Worm (Caenorhabditis elegans) whole organism, young adult: ENCODE measurements around the gene R11.4.

ENCODE experiments used
- B0019.2 ChIP-seq: fragments of 200-800 bp; sonication (Bioruptor generic); conservative IDR thresholded peaks from 2 replicates; pipeline ENCODE4 v1.3.6; 2022; ENCODE audit warnings: missing genetic modification reagents, missing genetic modification characterization, missing compliant biosample characterization
- B0035.1 ChIP-seq: sonication (generic microtip); optimal IDR thresholded peaks from 2 replicates; lab custom pipeline; 2016; ENCODE audit warnings: missing genetic modification characterization, mild to moderate bottlenecking, missing compliant biosample characterization, missing genotype, missing genetic modification reagents
- C06A6.2 ChIP-seq: fragments of 200-800 bp; sonication (Bioruptor generic); conservative IDR thresholded peaks from 2 replicates; pipeline ENCODE4 v1.3.6; 2022; ENCODE audit warnings: missing genetic modification characterization, missing compliant biosample characterization
- F10E7.11 ChIP-seq: sonication (generic microtip); optimal IDR thresholded peaks from 2 replicates; lab custom pipeline; 2017; ENCODE audit warnings: mild to moderate bottlenecking, missing genetic modification characterization, moderate library complexity, missing compliant biosample characterization
- F33H1.4 ChIP-seq: fragments of 200-800 bp; sonication (Bioruptor generic); IDR thresholded peaks from 2 replicates; pipeline ENCODE4 v1.3.6; 2022; ENCODE audit warnings: missing genetic modification reagents, missing genetic modification characterization, missing compliant biosample characterization
- F52B5.7 ChIP-seq: sonication (generic microtip); optimal IDR thresholded peaks from 2 replicates; lab custom pipeline; 2016; ENCODE audit warnings: mild to moderate bottlenecking, missing genetic modification characterization, missing compliant biosample characterization
- F55B11.4 ChIP-seq: sonication (generic microtip); optimal IDR thresholded peaks from 2 replicates; lab custom pipeline; 2016; ENCODE audit warnings: missing compliant biosample characterization, missing genetic modification characterization, borderline replicate concordance; ENCODE audit not compliant: insufficient read depth
- K12H6.12 ChIP-seq: fragments of 200-800 bp; sonication (Bioruptor generic); optimal IDR thresholded peaks from 2 replicates; lab custom pipeline; 2018; ENCODE audit warnings: mild to moderate bottlenecking, missing genetic modification characterization, missing compliant biosample characterization
- T07F8.4 ChIP-seq: sonication (generic microtip); optimal IDR thresholded peaks from 2 replicates; lab custom pipeline; 2016; ENCODE audit warnings: mild to moderate bottlenecking, missing genetic modification characterization, moderate library complexity, missing compliant biosample characterization
- Y53G8AR.9 ChIP-seq: fragments of 200-800 bp; sonication (Bioruptor generic); conservative IDR thresholded peaks from 2 replicates; pipeline ENCODE4 v1.3.6; 2022; ENCODE audit warnings: missing genetic modification reagents, missing genetic modification characterization, missing compliant biosample characterization
- Y56A3A.18 ChIP-seq: fragments of 200-800 bp; sonication (Bioruptor generic); IDR thresholded peaks from 2 replicates; pipeline ENCODE4 v1.3.6; 2022; ENCODE audit warnings: missing genetic modification reagents, missing genetic modification characterization, missing compliant biosample characterization
- Y67H2A.10 ChIP-seq: fragments of 200-800 bp; sonication (Bioruptor generic); conservative IDR thresholded peaks from 2 replicates; pipeline ENCODE4 v1.3.6; 2022; ENCODE audit warnings: missing genetic modification reagents, missing genetic modification characterization, missing compliant biosample characterization
- Y79H2A.3 ChIP-seq: fragments of 200-800 bp; sonication (Bioruptor generic); conservative IDR thresholded peaks from 2 replicates; pipeline ENCODE4 v1.3.6; 2022; ENCODE audit warnings: missing genetic modification reagents, missing genetic modification characterization, missing compliant biosample characterization
- aptf-3 ChIP-seq: fragments of 200-800 bp; sonication (Bioruptor generic); IDR thresholded peaks from 2 replicates; pipeline ENCODE4 v1.3.6; 2022; ENCODE audit warnings: missing genetic modification characterization, missing compliant biosample characterization
- attf-3 ChIP-seq: fragments of 200-800 bp; sonication (Bioruptor generic); conservative IDR thresholded peaks from 2 replicates; pipeline ENCODE4 v1.3.6; 2022; ENCODE audit warnings: missing genetic modification reagents, missing genetic modification characterization, missing compliant biosample characterization
- attf-6 ChIP-seq: fragments of 200-800 bp; sonication (Bioruptor generic); IDR thresholded peaks from 2 replicates; pipeline ENCODE4 v1.3.6; 2022; ENCODE audit warnings: missing genetic modification reagents, missing genetic modification characterization, missing compliant biosample characterization
- cebp-2 ChIP-seq: fragments of 200-800 bp; sonication (Bioruptor generic); IDR thresholded peaks from 2 replicates; pipeline ENCODE4 v1.3.6; 2022; ENCODE audit warnings: missing genetic modification characterization, missing compliant biosample characterization
- ceh-27 ChIP-seq: fragments of 200-800 bp; sonication (Bioruptor generic); optimal IDR thresholded peaks from 2 replicates; lab custom pipeline; 2018; ENCODE audit warnings: mild to moderate bottlenecking, missing genetic modification characterization, moderate library complexity, missing compliant biosample characterization
- ceh-91 ChIP-seq: fragments of 200-800 bp; sonication (Bioruptor generic); IDR thresholded peaks from 2 replicates; pipeline ENCODE4 v1.3.6; 2022; ENCODE audit warnings: missing genetic modification reagents, missing genetic modification characterization, missing compliant biosample characterization
- chd-7 ChIP-seq: sonication (generic microtip); optimal IDR thresholded peaks from 2 replicates; lab custom pipeline; 2016; ENCODE audit warnings: mild to moderate bottlenecking, missing genetic modification characterization, moderate library complexity, missing compliant biosample characterization
- die-1 ChIP-seq: sonication (generic microtip); optimal IDR thresholded peaks from 2 replicates; lab custom pipeline; 2016; ENCODE audit warnings: missing genotype, mild to moderate bottlenecking, missing genetic modification characterization, missing compliant biosample characterization
- dpff-1 ChIP-seq: sonication (generic microtip); optimal IDR thresholded peaks from 2 replicates; lab custom pipeline; 2017; ENCODE audit warnings: mild to moderate bottlenecking, missing genetic modification characterization, missing compliant biosample characterization
- dpl-1 ChIP-seq: fragments of 150-350 bp; optimal IDR thresholded peaks from 2 replicates; lab custom pipeline; 2014; ENCODE audit warnings: missing biosample characterization, missing genetic modification reagents, missing genetic modification characterization
- egrh-3 ChIP-seq: fragments of 200-800 bp; sonication (Bioruptor generic); IDR thresholded peaks from 2 replicates; pipeline ENCODE4 v1.3.6; 2022; ENCODE audit warnings: missing genetic modification reagents, missing genetic modification characterization, missing compliant biosample characterization
- hlh-12 ChIP-seq: sonication (generic microtip); optimal IDR thresholded peaks from 2 replicates; lab custom pipeline; 2016; ENCODE audit warnings: missing genetic modification characterization, missing compliant biosample characterization
- hmg-20 ChIP-seq: fragments of 200-800 bp; sonication (Bioruptor generic); IDR thresholded peaks from 2 replicates; pipeline ENCODE4 v1.3.6; 2022; ENCODE audit warnings: missing genetic modification reagents, missing genetic modification characterization, missing compliant biosample characterization
- lin-54 ChIP-seq: fragments of 200-800 bp; sonication (Bioruptor generic); optimal IDR thresholded peaks from 2 replicates; lab custom pipeline; 2018; ENCODE audit warnings: mild to moderate bottlenecking, missing genetic modification characterization, missing compliant biosample characterization
- lsl-1 ChIP-seq: fragments of 200-800 bp; sonication (Bioruptor generic); optimal IDR thresholded peaks from 2 replicates; lab custom pipeline; 2018; ENCODE audit warnings: mild to moderate bottlenecking, missing genetic modification characterization, moderate library complexity, missing compliant biosample characterization
- madf-10 ChIP-seq: sonication (generic microtip); optimal IDR thresholded peaks from 2 replicates; lab custom pipeline; 2016; ENCODE audit warnings: mild to moderate bottlenecking, missing genetic modification characterization, missing compliant biosample characterization
- madf-3 ChIP-seq: fragments of 200-800 bp; sonication (Bioruptor generic); IDR thresholded peaks from 2 replicates; pipeline ENCODE4 v1.3.6; 2022; ENCODE audit warnings: missing genetic modification reagents, missing genetic modification characterization, missing compliant biosample characterization
- madf-8 ChIP-seq: fragments of 200-800 bp; sonication (Bioruptor generic); conservative IDR thresholded peaks from 2 replicates; pipeline ENCODE4 v1.3.6; 2022; ENCODE audit warnings: missing genetic modification reagents, missing genetic modification characterization, missing compliant biosample characterization
- mel-28 ChIP-seq: sonication (generic microtip); optimal IDR thresholded peaks from 2 replicates; lab custom pipeline; 2016; ENCODE audit warnings: borderline replicate concordance, mild to moderate bottlenecking, missing genetic modification characterization, missing compliant biosample characterization
- mes-4 ChIP-seq: sonication (generic microtip); optimal IDR thresholded peaks from 2 replicates; lab custom pipeline; 2016; ENCODE audit warnings: missing genotype, missing genetic modification characterization, missing compliant biosample characterization
- mxl-1 ChIP-seq: sonication (generic microtip); optimal IDR thresholded peaks from 2 replicates; lab custom pipeline; 2016; ENCODE audit warnings: missing genetic modification characterization, missing compliant biosample characterization
- nfya-1 ChIP-seq: sonication (generic microtip); optimal IDR thresholded peaks from 2 replicates; lab custom pipeline; 2017; ENCODE audit warnings: antibody characterized with exemption, missing compliant biosample characterization, missing genetic modification characterization, borderline replicate concordance; ENCODE audit not compliant: insufficient read depth
- nfyb-1 ChIP-seq: fragments of 200-800 bp; sonication (Bioruptor generic); IDR thresholded peaks from 2 replicates; pipeline ENCODE4 v1.3.6; 2022; ENCODE audit warnings: missing genetic modification reagents, missing genetic modification characterization, missing compliant biosample characterization
- nhr-80 ChIP-seq: sonication (generic microtip); optimal IDR thresholded peaks from 2 replicates; lab custom pipeline; 2016; ENCODE audit warnings: missing genetic modification characterization, missing compliant biosample characterization
- nhr-90 ChIP-seq: sonication (generic microtip); optimal IDR thresholded peaks from 2 replicates; lab custom pipeline; 2016; ENCODE audit warnings: missing genotype, mild to moderate bottlenecking, missing genetic modification characterization, missing compliant biosample characterization
- rec-8 ChIP-seq, 2 experiments: sonication (generic microtip); optimal IDR thresholded peaks; 2 replicates each; lab custom pipeline; 2016; ENCODE audit warnings: mild to moderate bottlenecking in 2 of 2, missing genetic modification characterization in 2 of 2, missing genetic modification reagents in 2 of 2, missing genotype in 2 of 2, missing biosample characterization in 1 of 2, missing compliant biosample characterization in 1 of 2, moderate library complexity in 1 of 2
- repo-1 ChIP-seq: sonication (generic microtip); optimal IDR thresholded peaks from 2 replicates; lab custom pipeline; 2017; ENCODE audit warnings: mild to moderate bottlenecking, missing genetic modification characterization, missing compliant biosample characterization
- sdz-38 ChIP-seq: sonication (generic microtip); optimal IDR thresholded peaks from 2 replicates; lab custom pipeline; 2016; ENCODE audit warnings: missing genotype, missing genetic modification characterization, missing compliant biosample characterization
- snpc-1.3 ChIP-seq: sonication (generic microtip); optimal IDR thresholded peaks from 2 replicates; lab custom pipeline; 2017; ENCODE audit warnings: missing genetic modification characterization, mild to moderate bottlenecking, missing compliant biosample characterization, antibody characterized with exemption, moderate library complexity, missing genotype, missing genetic modification reagents; ENCODE audit not compliant: insufficient read depth
- snpc-4 ChIP-seq, 5 experiments: fragments of 150-350 bp in 1 of 5; sonication (generic microtip) in 4 of 5; optimal IDR thresholded peaks; 2 replicates each; lab custom pipeline; 2014 to 2018; ENCODE audit warnings: missing genetic modification characterization in 5 of 5, missing biosample characterization in 3 of 5, antibody characterized with exemption in 2 of 5, mild to moderate bottlenecking in 2 of 5, missing compliant biosample characterization in 2 of 5, missing genotype in 2 of 5, moderate library complexity in 2 of 5, missing genetic modification reagents in 1 of 5
- xnd-1 ChIP-seq: sonication (generic microtip); optimal IDR thresholded peaks from 2 replicates; lab custom pipeline; 2016; ENCODE audit warnings: missing genotype, missing genetic modification reagents, missing genetic modification characterization, missing compliant biosample characterization
- ztf-26 ChIP-seq: sonication (generic microtip); optimal IDR thresholded peaks from 2 replicates; lab custom pipeline; 2017; ENCODE audit warnings: missing genetic modification characterization, missing compliant biosample characterization
- ztf-28 ChIP-seq: fragments of 200-800 bp; sonication (Bioruptor generic); IDR thresholded peaks from 2 replicates; pipeline ENCODE4 v1.3.6; 2022; ENCODE audit warnings: missing genetic modification reagents, missing genetic modification characterization, missing compliant biosample characterization
- ztf-6 ChIP-seq: fragments of 200-800 bp; sonication (Bioruptor generic); IDR thresholded peaks from 2 replicates; pipeline ENCODE4 v1.3.6; 2022; ENCODE audit warnings: missing genetic modification reagents, missing genetic modification characterization, missing compliant biosample characterization

R11.4 gene

DNA sequence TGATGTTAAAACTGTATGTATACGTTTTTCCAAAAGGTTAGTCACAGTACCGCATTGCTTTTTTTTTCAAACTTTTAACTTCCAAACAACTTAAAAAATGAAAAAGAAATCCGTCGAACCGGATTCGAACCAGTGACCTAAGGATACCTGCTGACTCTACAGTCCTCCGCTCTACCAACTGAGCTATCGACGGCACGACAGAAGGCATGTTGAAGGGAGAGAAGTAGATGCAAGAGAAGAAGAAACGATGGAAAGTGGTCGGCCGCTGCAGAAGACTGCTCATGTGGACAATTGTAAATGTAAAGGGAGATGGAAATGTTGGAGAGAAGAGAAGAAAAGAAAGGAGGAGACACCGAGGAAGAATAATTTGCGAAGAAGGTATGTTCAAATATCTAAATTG is 758 bp downstream of the R11.4 start (continued):
- TF ChIP-seq ztf-28 (GFP tag; lab: Robert Waterston, UW) (peak; percentile 80; the same call in 1 of the 2 replicates), lsl-1 (no peak), cebp-2 (peak; percentile 91; the same call in 1 of the 2 replicates), mel-28 (tag; lab: Kevin White, UChicago) (peak; percentile 46), Y79H2A.3 (no peak), F33H1.4 (GFP tag; lab: Robert Waterston, UW) (0 out of 2 replicates have a peak, but pooled peaks have one; percentile 17), nfya-1 (tag; lab: Kevin White, UChicago) (no peak), ceh-91 (GFP tag; lab: Robert Waterston, UW) (no peak), ztf-6 (GFP tag; lab: Robert Waterston, UW) (peak; percentile 87; the same call in 1 of the 2 replicates), egrh-3 (peak; percentile 81), nhr-90 (tag; lab: Kevin White, UChicago) (peak; percentile 73), madf-8 (GFP tag; lab: Robert Waterston, UW) (peak; percentile 51), dpl-1 (peak; percentile 16), hmg-20 (GFP tag; lab: Robert Waterston, UW) (peak; percentile 91), B0035.1 (peak; percentile 75), T07F8.4 (tag; lab: Kevin White, UChicago) (peak; percentile 85), ztf-26 (peak; percentile 93), attf-6 (peak; percentile 76; the same call in 1 of the 2 replicates), Y53G8AR.9 (GFP tag; lab: Robert Waterston, UW) (peak; percentile 89), madf-10 (tag; lab: Kevin White, UChicago) (peak; percentile 90), rec-8 (tag; optimal IDR thresholded peaks at IDR 0.05; lab: Kevin White, UChicago) (peak; percentile 63 to 82), F55B11.4 (tag; lab: Kevin White, UChicago) (no peak), repo-1 (peak; percentile 92), nhr-80 (tag; lab: Kevin White, UChicago) (peak; percentile 54), Y56A3A.18 (GFP tag; lab: Robert Waterston, UW) (peak; percentile 96), attf-3 (GFP tag; lab: Robert Waterston, UW) (peak; percentile 52), die-1 (tag; lab: Kevin White, UChicago) (peak; percentile 81), chd-7 (tag; lab: Kevin White, UChicago) (peak; percentile 85), snpc-4 (GFP tag; optimal IDR thresholded peaks at IDR 0.05; lab: Kevin White, UChicago) (peak; percentile 76), snpc-4 (tag; optimal IDR thresholded peaks at IDR 0.05; lab: Kevin White, UChicago) (peak; percentile 82 to 89 (median 87)), F10E7.11 (tag; lab: Kevin White, UChicago) (peak; percentile 77), C06A6.2 (GFP tag; lab: Robert Waterston, UW) (peak; percentile 77), mxl-1 (tag; lab: Kevin White, UChicago) (peak; percentile 66), xnd-1 (tag; lab: Kevin White, UChicago) (no peak), mes-4 (tag; lab: Kevin White, UChicago) (peak; percentile 68), snpc-1.3 (tag; lab: Kevin White, UChicago) (peak; percentile 71), K12H6.12 (peak; percentile 69), nfyb-1 (GFP tag; lab: Robert Waterston, UW) (peak; percentile 93), Y67H2A.10 (0 out of 2 replicates have a peak, but pooled peaks have one; percentile 34), ceh-27 (peak; percentile 87), lin-54 (GFP tag; lab: Kevin White, UChicago) (peak; percentile 77), dpff-1 (tag; lab: Kevin White, UChicago) (no peak), F52B5.7 (tag; lab: Kevin White, UChicago) (peak; percentile 89), madf-3 (GFP tag; lab: Robert Waterston, UW) (peak; percentile 84), aptf-3 (peak; percentile 76; the same call in 1 of the 2 replicates), sdz-38 (tag; lab: Kevin White, UChicago) (no peak), B0019.2 (GFP tag; lab: Robert Waterston, UW) (no peak), hlh-12 (tag; lab: Kevin White, UChicago) (no peak)
